Worm (Caenorhabditis elegans): ENCODE data around the gene K06A1.2.

DNA sequence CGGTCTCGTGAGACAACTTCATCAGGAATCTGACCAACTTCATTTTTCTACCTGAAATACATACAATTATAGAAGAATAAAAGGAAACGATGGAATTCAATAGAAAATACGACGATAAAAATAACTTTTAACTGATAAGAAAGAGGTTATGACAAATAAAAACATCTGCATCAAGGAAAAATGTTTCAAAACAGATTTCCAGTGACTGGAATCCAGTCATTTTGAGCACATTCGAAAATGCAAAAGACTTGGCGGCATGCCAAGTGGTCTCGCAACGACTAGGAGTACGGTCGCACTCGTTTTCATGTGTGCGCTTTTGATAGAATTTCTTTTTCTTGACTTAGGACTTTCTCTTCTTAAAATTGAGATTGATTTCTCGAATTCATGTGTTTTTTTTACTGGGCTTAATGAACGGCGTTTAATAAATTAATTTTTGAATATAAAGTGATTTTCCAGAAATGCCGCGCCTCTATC is 45.9 kb downstream of the K06A1.2 start, which contains the start of the genes snr-3 and rsp-5:
- TF ChIP-seq W03F9.2 (tag; optimal IDR thresholded peaks at IDR 0.05) (peak; percentile 70), him-1 (tag; optimal IDR thresholded peaks at IDR 0.05) (peak; percentile 7)

Data from whole organism, L4/young adult.